Fruit fly (Drosophila melanogaster): ENCODE measurements around the gene CG5674.

DNA sequence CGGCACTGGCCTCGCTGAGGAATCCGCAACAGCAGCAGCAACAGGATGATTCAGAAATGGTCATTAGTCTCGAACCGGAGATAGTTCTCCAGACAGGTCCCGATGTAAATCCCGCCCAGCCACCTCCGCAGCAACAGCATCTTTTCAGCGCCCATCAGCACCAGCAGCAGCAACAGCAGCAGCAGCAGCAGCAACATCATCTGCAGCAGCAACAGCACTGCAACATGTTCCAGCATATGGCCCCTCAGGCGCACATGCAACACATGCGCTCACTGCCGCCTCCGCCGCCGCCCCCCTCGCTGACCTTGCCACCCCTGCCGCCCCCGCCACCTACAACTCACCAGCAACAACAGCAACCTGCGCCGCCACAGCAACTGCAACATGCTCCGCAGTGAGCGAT lies 9.8 kb downstream of the CG5674 start:
- TF ChIP-seq pad (GFP tag; optimal IDR thresholded peaks at IDR 0.05) = no peak
- no peak for TF ChIP-seq CG33017 (tag; optimal IDR thresholded peaks at IDR 0.05)
- no peak for TF ChIP-seq ovo (GFP tag; optimal IDR thresholded peaks at IDR 0.05)
- no peak for TF ChIP-seq CG12768 (GFP tag; optimal IDR thresholded peaks at IDR 0.05)
- no peak for TF ChIP-seq Mnt (GFP tag; optimal IDR thresholded peaks at IDR 0.05)
- TF ChIP-seq bab1 (GFP tag; optimal IDR thresholded peaks at IDR 0.05) = no peak
- TF ChIP-seq tj (GFP tag; optimal IDR thresholded peaks at IDR 0.05) = no peak
- no peak for TF ChIP-seq kay (GFP tag; ENCODE audit: borderline replicate concordance)

Measured in whole organism, adult.